Fruit fly (Drosophila melanogaster) Kc167 (cell line): Measurements from ENCODE around the gene CG42820.

Source experiments
- Myc ChIP-seq: fragments of >200 bp; optimal IDR thresholded peaks from 2 replicates; lab custom pipeline; 2017; ENCODE audit warnings: missing external identifiers
- Sin3A ChIP-seq: fragments of >200 bp; optimal IDR thresholded peaks from 2 replicates; lab custom pipeline; 2018; ENCODE audit warnings: missing external identifiers
- h ChIP-seq: fragments of >200 bp; optimal IDR thresholded peaks from 3 replicates; lab custom pipeline; 2018; ENCODE audit warnings: missing external identifiers
- insv ChIP-seq: fragments of >200 bp; optimal IDR thresholded peaks from 3 replicates; lab custom pipeline; 2018; ENCODE audit warnings: missing external identifiers
- psq ChIP-seq: fragments of >200 bp; optimal IDR thresholded peaks from 2 replicates; lab custom pipeline; 2017; ENCODE audit warnings: missing external identifiers
- ttk ChIP-seq: sonication (Bioruptor generic); optimal IDR thresholded peaks from 2 replicates; lab custom pipeline; 2017; ENCODE audit warnings: missing external identifiers

The CG42820 gene

dm6 chr2L:8423047-8423446, 30.8 kb upstream of the CG42820 start:
- TF ChIP-seq psq (lab: Kevin White, UChicago): no peak
- TF ChIP-seq Sin3A (lab: Kevin White, UChicago): no peak
- no peak for TF ChIP-seq insv (lab: Kevin White, UChicago)

dm6 chr2L:8421717-8422116, 29.5 kb upstream of the CG42820 start:
- no peak for TF ChIP-seq Myc (lab: Kevin White, UChicago)
- no peak for TF ChIP-seq Sin3A (lab: Kevin White, UChicago)
- TF ChIP-seq h (lab: Kevin White, UChicago): no peak
- TF ChIP-seq ttk: no peak
- TF ChIP-seq psq (lab: Kevin White, UChicago): no peak
- TF ChIP-seq insv (lab: Kevin White, UChicago): no peak

dm6 chr2L:8420259-8420930, 28.2 kb upstream of the CG42820 start:
- TF ChIP-seq insv (lab: Kevin White, UChicago) (no peak), Sin3A (lab: Kevin White, UChicago) (no peak), h (lab: Kevin White, UChicago) (no peak)

dm6 chr2L:8419382-8419940, 27.3 kb upstream of the CG42820 start:
- TF ChIP-seq insv (lab: Kevin White, UChicago) (no peak), ttk (no peak), h (lab: Kevin White, UChicago) (no peak), psq (lab: Kevin White, UChicago) (no peak), Sin3A (lab: Kevin White, UChicago) (no peak), Myc (lab: Kevin White, UChicago) (no peak)

- TF ChIP-seq Sin3A (lab: Kevin White, UChicago) (no peak), ttk (no peak), psq (lab: Kevin White, UChicago) (no peak), Myc (lab: Kevin White, UChicago) (no peak), h (lab: Kevin White, UChicago) (no peak), insv (lab: Kevin White, UChicago) (no peak)
These were observed 26.1 kb upstream of the CG42820 start for dm6 chr2L:8418113-8418885.

- no peak for TF ChIP-seq h (lab: Kevin White, UChicago)
- TF ChIP-seq insv (lab: Kevin White, UChicago): no peak
- TF ChIP-seq psq (lab: Kevin White, UChicago): no peak
- TF ChIP-seq Sin3A (lab: Kevin White, UChicago): no peak
- no peak for TF ChIP-seq Myc (lab: Kevin White, UChicago)
- no peak for TF ChIP-seq ttk
These were observed 25.4 kb upstream of the CG42820 start for dm6 chr2L:8417562-8417961.

- TF ChIP-seq ttk: no peak
- no peak for TF ChIP-seq h (lab: Kevin White, UChicago)
- TF ChIP-seq psq (lab: Kevin White, UChicago): no peak
- TF ChIP-seq Myc (lab: Kevin White, UChicago): no peak
These were observed 24.3 kb upstream of the CG42820 start for dm6 chr2L:8416350-8417046.

- TF ChIP-seq psq (lab: Kevin White, UChicago) (no peak), h (lab: Kevin White, UChicago) (no peak), Sin3A (lab: Kevin White, UChicago) (no peak), insv (lab: Kevin White, UChicago) (no peak)
These were observed 23.0 kb upstream of the CG42820 start, which contains the start of the genes CG13398 and Akap200 for dm6 chr2L:8414887-8415883. CG13398 (minus strand) TSS chr2L:8415256. Akap200 (plus strand) TSS chr2L:8415690.

- no peak for TF ChIP-seq h (lab: Kevin White, UChicago)
- TF ChIP-seq psq (lab: Kevin White, UChicago): no peak
- TF ChIP-seq ttk: no peak
- no peak for TF ChIP-seq Myc (lab: Kevin White, UChicago)
- no peak for TF ChIP-seq insv (lab: Kevin White, UChicago)
- no peak for TF ChIP-seq Sin3A (lab: Kevin White, UChicago)
These were observed 19.3 kb upstream of the CG42820 start, which contains the start of gene Naglu for dm6 chr2L:8411530-8411929. Naglu (minus strand) TSS chr2L:8411868.
